Worm (Caenorhabditis elegans): ENCODE results near the gene lin-26.

lin-26 gene

DNA sequence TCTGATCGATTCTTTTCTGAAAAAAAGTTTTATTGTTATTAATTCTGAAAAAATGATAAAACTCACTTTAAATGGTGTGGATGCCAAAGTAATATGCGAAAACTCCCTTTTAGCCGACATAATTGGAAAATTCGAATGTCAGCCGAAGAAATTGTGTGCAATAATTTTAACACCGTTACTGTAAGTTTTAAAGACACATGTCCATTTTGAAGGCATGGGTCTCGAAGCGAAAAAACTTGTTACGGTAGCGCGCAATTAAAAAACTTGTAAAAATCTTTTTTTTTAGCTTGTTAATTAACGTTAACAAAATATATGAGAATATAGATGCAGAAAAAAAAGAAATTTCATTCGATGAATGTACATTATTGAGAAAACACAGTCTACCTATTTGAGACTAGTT is 8.4 kb downstream of the lin-26 start, which contains the start of gene pid-1:
Gene pid-1 (minus strand): TSS at position 173 of the 400 bp plus-strand sequence.
- TF ChIP-seq unc-62 (GFP tag; optimal IDR thresholded peaks at IDR 0.05) (no peak), F13H6.1 (tag; optimal IDR thresholded peaks at IDR 0.05) (no peak), elt-3 (tag; optimal IDR thresholded peaks at IDR 0.05) (no peak), egl-27 (tag; optimal IDR thresholded peaks at IDR 0.05) (no peak), gmeb-1 (tag; optimal IDR thresholded peaks at IDR 0.05) (no peak), snpc-4 (tag; optimal IDR thresholded peaks at IDR 0.05) (no peak), zag-1 (tag; optimal IDR thresholded peaks at IDR 0.05) (no peak), mab-5 (tag; optimal IDR thresholded peaks at IDR 0.05) (no peak), ceh-16 (tag; optimal IDR thresholded peaks at IDR 0.05) (no peak), sma-3 (GFP tag; optimal IDR thresholded peaks at IDR 0.05) (no peak), C34F6.9 (tag; optimal IDR thresholded peaks at IDR 0.05) (no peak), lin-13 (GFP tag; optimal IDR thresholded peaks at IDR 0.05) (no peak), nhr-6 (tag; optimal IDR thresholded peaks at IDR 0.05) (no peak), aly-2 (tag; optimal IDR thresholded peaks at IDR 0.05) (no peak), nhr-25 (tag; optimal IDR thresholded peaks at IDR 0.05) (no peak), ZK546.5 (tag; optimal IDR thresholded peaks at IDR 0.05) (no peak), nhr-23 (tag; optimal IDR thresholded peaks at IDR 0.05) (no peak)

ce11 chrII:7693929-7694328 is 11.9 kb downstream of the lin-26 start, which contains the start of gene nhx-2:
TSS of gene nhx-2 (minus strand) at chrII:7693957.
- TF ChIP-seq nhr-237 (tag; optimal IDR thresholded peaks at IDR 0.05), result no peak
- TF ChIP-seq fos-1 (tag; optimal IDR thresholded peaks at IDR 0.05), result peak; percentile 92

DNA sequence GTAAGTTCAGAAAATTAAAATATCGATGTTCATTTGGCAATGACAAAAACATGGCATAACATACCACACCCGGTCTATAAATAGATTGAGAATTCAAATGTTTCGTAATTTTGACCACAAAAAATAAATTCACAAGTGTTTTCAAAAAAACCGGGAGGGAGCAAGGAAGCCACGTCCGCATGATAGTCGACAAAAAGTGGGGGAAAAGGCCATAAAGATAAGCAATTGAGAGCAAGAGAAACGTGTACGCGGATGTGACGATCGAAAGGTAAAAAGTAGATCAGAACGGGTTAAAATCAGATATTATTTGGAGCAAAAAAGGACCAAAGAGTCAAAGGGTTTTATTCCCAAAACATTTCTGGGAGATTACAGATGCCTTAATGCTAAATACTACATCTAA is 12.7 kb downstream of the lin-26 start:
- TF ChIP-seq blmp-1 (tag; optimal IDR thresholded peaks at IDR 0.05; ENCODE audit: insufficient read depth), result no peak
- peak; percentile 76 for TF ChIP-seq fos-1 (tag; optimal IDR thresholded peaks at IDR 0.05)
- TF ChIP-seq ZK546.5 (tag; optimal IDR thresholded peaks at IDR 0.05), result no peak
- TF ChIP-seq crh-2 (tag; optimal IDR thresholded peaks at IDR 0.05), result peak; percentile 50
- no peak for TF ChIP-seq R02D3.7 (tag; optimal IDR thresholded peaks at IDR 0.05)
- TF ChIP-seq lin-11 (tag; optimal IDR thresholded peaks at IDR 0.05), result no peak
- TF ChIP-seq ztf-11 (tag; optimal IDR thresholded peaks at IDR 0.05), result no peak
- no peak for TF ChIP-seq snpc-4 (tag; optimal IDR thresholded peaks at IDR 0.05)

DNA sequence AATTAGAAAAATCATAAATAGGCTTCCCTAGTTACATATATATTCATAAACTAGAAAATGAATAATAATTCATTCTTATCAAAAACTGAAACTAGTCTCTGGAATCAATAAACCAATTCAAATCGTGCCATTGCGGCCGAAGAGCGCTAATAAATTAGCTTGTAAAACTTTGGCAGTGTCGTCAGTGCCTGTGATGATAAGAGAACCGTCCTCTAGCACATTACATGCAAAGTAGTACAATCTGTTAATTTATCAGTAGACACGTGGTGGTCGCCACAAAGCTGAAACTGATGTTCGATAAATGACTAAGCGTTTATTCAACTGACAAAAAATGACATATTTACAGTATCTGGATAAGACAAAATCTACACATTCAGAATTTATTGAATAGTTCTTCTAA is 13.6 kb downstream of the lin-26 start:
- TF ChIP-seq crh-2 (tag; optimal IDR thresholded peaks at IDR 0.05) (peak; percentile 46), snpc-4 (tag; optimal IDR thresholded peaks at IDR 0.05) (no peak), unc-39 (tag; optimal IDR thresholded peaks at IDR 0.05) (no peak), nhr-25 (tag; optimal IDR thresholded peaks at IDR 0.05) (no peak), aly-2 (tag; optimal IDR thresholded peaks at IDR 0.05) (no peak), sma-9 (GFP tag; optimal IDR thresholded peaks at IDR 0.05) (peak; percentile 59), sma-9 (tag; optimal IDR thresholded peaks at IDR 0.05) (no peak), ama-1 (optimal IDR thresholded peaks at IDR 0.05) (no peak), fos-1 (tag; optimal IDR thresholded peaks at IDR 0.05) (peak; percentile 96), gmeb-1 (tag; optimal IDR thresholded peaks at IDR 0.05) (peak; percentile 22), nhr-129 (tag; optimal IDR thresholded peaks at IDR 0.05) (no peak), nhr-23 (tag; optimal IDR thresholded peaks at IDR 0.05) (no peak), ceh-82 (tag; optimal IDR thresholded peaks at IDR 0.05) (no peak), mdl-1 (tag; optimal IDR thresholded peaks at IDR 0.05) (peak in 1 of 2 experiments; percentile 17), nhr-11 (tag; optimal IDR thresholded peaks at IDR 0.05) (no peak), elt-3 (tag; optimal IDR thresholded peaks at IDR 0.05) (no peak), F13H6.1 (tag; optimal IDR thresholded peaks at IDR 0.05) (no peak)

DNA sequence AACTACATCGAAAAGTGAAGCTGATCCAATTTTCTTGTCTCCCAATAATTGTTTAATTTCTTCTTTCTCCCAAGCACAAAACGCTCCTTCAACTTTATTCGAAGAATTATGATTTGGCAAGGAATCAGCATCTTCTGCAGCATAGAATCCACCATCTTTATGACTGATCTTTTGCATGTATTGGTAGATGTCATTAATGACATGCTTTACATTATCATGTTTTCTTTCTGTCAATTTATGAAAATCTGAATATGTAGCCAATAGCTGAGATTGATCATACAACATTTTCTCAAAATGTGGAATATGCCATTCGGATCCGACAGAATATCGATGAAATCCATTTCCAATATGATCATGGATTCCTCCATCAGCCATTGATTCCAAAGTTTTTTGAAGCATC is 15.2 kb downstream of the lin-26 start:
- TF ChIP-seq unc-62 (GFP tag; optimal IDR thresholded peaks at IDR 0.05) (no peak), egl-27 (tag; optimal IDR thresholded peaks at IDR 0.05) (no peak), fos-1 (tag; optimal IDR thresholded peaks at IDR 0.05) (no peak), mab-5 (tag; optimal IDR thresholded peaks at IDR 0.05) (no peak), snpc-4 (tag; optimal IDR thresholded peaks at IDR 0.05) (no peak), sma-3 (GFP tag; optimal IDR thresholded peaks at IDR 0.05) (no peak), skn-1 (tag; optimal IDR thresholded peaks at IDR 0.05) (no peak), elt-3 (tag; optimal IDR thresholded peaks at IDR 0.05) (no peak), sem-4 (tag; optimal IDR thresholded peaks at IDR 0.05) (no peak), ztf-4 (tag; optimal IDR thresholded peaks at IDR 0.05) (no peak), ZK546.5 (tag; optimal IDR thresholded peaks at IDR 0.05) (no peak), nhr-21 (tag; optimal IDR thresholded peaks at IDR 0.05) (no peak), gmeb-1 (tag; optimal IDR thresholded peaks at IDR 0.05) (no peak), lin-39 (tag; optimal IDR thresholded peaks at IDR 0.05) (no peak), crh-2 (tag; optimal IDR thresholded peaks at IDR 0.05) (no peak)
